Worm (Caenorhabditis elegans): Measurements from ENCODE around the gene qdpr-1.
"Not testable (repeated sequence)": the region's sequence is repeated elsewhere in the genome, so short reads cannot be mapped to it uniquely, and the experiment has no call there.

qdpr-1 gene

ce11 chrIII:13401673-13402258 is 8.1 kb downstream of the qdpr-1 start, which contains the start of the genes srlf-9 and srlf-10:
Gene srlf-9, minus strand, starts transcription at chrIII:13401773.
Gene srlf-10, plus strand, starts transcription at chrIII:13402208.
- not testable (repeated sequence) for TF ChIP-seq che-1, hlh-8, rnt-1 (tag; optimal IDR thresholded peaks at IDR 0.05)

ce11 chrIII:13402934-13403333 is 9.2 kb downstream of the qdpr-1 start, which contains the start of gene mig-18:
Gene mig-18, plus strand, starts transcription at chrIII:13403234.
- TF ChIP-seq gmeb-2 (tag; optimal IDR thresholded peaks at IDR 0.05) (no peak), pax-1 (tag; optimal IDR thresholded peaks at IDR 0.05) (no peak), nhr-11 (tag; optimal IDR thresholded peaks at IDR 0.05) (no peak), pha-4 (tag; optimal IDR thresholded peaks at IDR 0.05) (no peak), ceh-31 (tag; optimal IDR thresholded peaks at IDR 0.05) (no peak), fkh-10 (GFP tag; optimal IDR thresholded peaks at IDR 0.05) (no peak), ceh-45 (GFP tag; IDR thresholded peaks at IDR 0.05) (no peak), T23F11.4 (GFP tag; optimal IDR thresholded peaks at IDR 0.05) (no peak), C38D4.7 (GFP tag; optimal IDR thresholded peaks at IDR 0.05) (no peak)

- no peak for TF ChIP-seq gmeb-2 (tag; optimal IDR thresholded peaks at IDR 0.05)
- no peak for TF ChIP-seq pqm-1 (tag; optimal IDR thresholded peaks at IDR 0.05)
- TF ChIP-seq hlh-13 (GFP tag; optimal IDR thresholded peaks at IDR 0.05) = no peak
- no peak for TF ChIP-seq ceh-24 (tag; optimal IDR thresholded peaks at IDR 0.05)
- no peak for TF ChIP-seq odd-2 (tag; optimal IDR thresholded peaks at IDR 0.05)
- TF ChIP-seq dmd-4 (tag; optimal IDR thresholded peaks at IDR 0.05; ENCODE audit: borderline replicate concordance) = no peak
- TF ChIP-seq pha-4 (tag; optimal IDR thresholded peaks at IDR 0.05) = no peak
- TF ChIP-seq ceh-22 (tag; optimal IDR thresholded peaks at IDR 0.05) = no peak
- TF ChIP-seq ttx-3 (tag; optimal IDR thresholded peaks at IDR 0.05) = no peak
- no peak for TF ChIP-seq ceh-48 (tag; optimal IDR thresholded peaks at IDR 0.05)
- no peak for TF ChIP-seq ceh-14 (tag; optimal IDR thresholded peaks at IDR 0.05)
Observed at ce11 chrIII:13404418-13404817, 10.7 kb downstream of the qdpr-1 start, which contains the start of gene ttr-52. Gene ttr-52, plus strand, starts transcription at chrIII:13404718.

ce11 chrIII:13405504-13405903 is 11.8 kb downstream of the qdpr-1 start, which contains the start of gene nas-1:
Gene nas-1, plus strand, starts transcription at chrIII:13405804.
- TF ChIP-seq ceh-2 (tag; optimal IDR thresholded peaks at IDR 0.05) (no peak), ztf-16 (tag; optimal IDR thresholded peaks at IDR 0.05) (no peak), ama-1 (optimal IDR thresholded peaks at IDR 0.05) (no peak), odd-2 (tag; optimal IDR thresholded peaks at IDR 0.05) (no peak), tbx-2 (tag; optimal IDR thresholded peaks at IDR 0.05) (no peak), fkh-10 (GFP tag; optimal IDR thresholded peaks at IDR 0.05) (no peak), ceh-18 (tag; optimal IDR thresholded peaks at IDR 0.05) (no peak), Y22D7AL.16 (tag; optimal IDR thresholded peaks at IDR 0.05) (no peak), pros-1 (tag; optimal IDR thresholded peaks at IDR 0.05) (no peak), hlh-15 (tag; optimal IDR thresholded peaks at IDR 0.05) (no peak), ttx-3 (tag; optimal IDR thresholded peaks at IDR 0.05) (no peak), unc-86 (tag; optimal IDR thresholded peaks at IDR 0.05) (no peak), npax-4 (tag; optimal IDR thresholded peaks at IDR 0.05) (no peak), ceh-30 (tag; optimal IDR thresholded peaks at IDR 0.05) (no peak), eyg-1 (tag; optimal IDR thresholded peaks at IDR 0.05) (no peak)

ce11 chrIII:13409498-13409897 is 15.8 kb downstream of the qdpr-1 start, which contains the start of gene myo-6:
Gene myo-6, plus strand, starts transcription at chrIII:13409798.
- TF ChIP-seq ceh-31 (tag; optimal IDR thresholded peaks at IDR 0.05) = no peak
- no peak for TF ChIP-seq nhr-232 (tag; optimal IDR thresholded peaks at IDR 0.05)
- no peak for TF ChIP-seq C38D4.7 (GFP tag; optimal IDR thresholded peaks at IDR 0.05)
- no peak for TF ChIP-seq ztf-16 (tag; optimal IDR thresholded peaks at IDR 0.05)
- TF ChIP-seq ets-4 (tag; optimal IDR thresholded peaks at IDR 0.05) = no peak
- TF ChIP-seq ceh-24 (tag; optimal IDR thresholded peaks at IDR 0.05) = no peak
- no peak for TF ChIP-seq odd-2 (tag; optimal IDR thresholded peaks at IDR 0.05)
- no peak for TF ChIP-seq ceh-19 (GFP tag; optimal IDR thresholded peaks at IDR 0.05)
- no peak for TF ChIP-seq ref-2 (tag; optimal IDR thresholded peaks at IDR 0.05)
- TF ChIP-seq hlh-6 (tag; optimal IDR thresholded peaks at IDR 0.05) = no peak
- TF ChIP-seq tbx-2 (tag; optimal IDR thresholded peaks at IDR 0.05) = no peak
- TF ChIP-seq fax-1 (tag; optimal IDR thresholded peaks at IDR 0.05) = no peak
- no peak for TF ChIP-seq ceh-48 (tag; optimal IDR thresholded peaks at IDR 0.05)
- no peak for TF ChIP-seq C08G9.2 (tag; optimal IDR thresholded peaks at IDR 0.05)
- no peak for TF ChIP-seq hlh-15 (tag; optimal IDR thresholded peaks at IDR 0.05)
